Worm (Caenorhabditis elegans): ENCODE data around the gene Y116A8A.150.

Gene Y116A8A.150

ce11 chrIV:16822529-16822928 is 20.2 kb downstream of the Y116A8A.150 start, which contains the start of gene Y116A8A.4:
Gene Y116A8A.4 (plus strand): TSS chrIV:16822829.
- TF ChIP-seq B0310.2 (tag; optimal IDR thresholded peaks at IDR 0.05) (no peak), tbx-11 (GFP tag; IDR thresholded peaks at IDR 0.05) (no peak), hnd-1 (tag; optimal IDR thresholded peaks at IDR 0.05) (no peak), flt-1 (GFP tag; IDR thresholded peaks at IDR 0.05) (no peak), ceh-36 (tag; optimal IDR thresholded peaks at IDR 0.05) (no peak)

ce11 chrIV:16813825-16814224 is 28.9 kb downstream of the Y116A8A.150 start, which contains the start of gene Y116A8A.2:
Gene Y116A8A.2 (minus strand): TSS chrIV:16813925.
- TF ChIP-seq F13C5.2 (tag; optimal IDR thresholded peaks at IDR 0.05) (no peak), flt-1 (GFP tag; IDR thresholded peaks at IDR 0.05) (no peak), scrt-1 (GFP tag; IDR thresholded peaks at IDR 0.05) (no peak), ceh-13 (GFP tag; optimal IDR thresholded peaks at IDR 0.05) (no peak), hmbx-1 (tag; optimal IDR thresholded peaks at IDR 0.05) (no peak), ceh-36 (tag; optimal IDR thresholded peaks at IDR 0.05) (no peak), ets-7 (tag; optimal IDR thresholded peaks at IDR 0.05) (no peak), tbx-11 (GFP tag; IDR thresholded peaks at IDR 0.05) (no peak), aly-1 (tag; optimal IDR thresholded peaks at IDR 0.05) (no peak), hmg-4 (GFP tag; optimal IDR thresholded peaks at IDR 0.05) (no peak), sea-1 (GFP tag; conservative IDR thresholded peaks at IDR 0.05) (no peak), tra-4 (tag; optimal IDR thresholded peaks at IDR 0.05) (no peak), hnd-1 (tag; optimal IDR thresholded peaks at IDR 0.05) (no peak), B0310.2 (tag; optimal IDR thresholded peaks at IDR 0.05) (no peak)

- no peak for TF ChIP-seq ceh-13 (GFP tag; optimal IDR thresholded peaks at IDR 0.05)
- TF ChIP-seq aly-1 (tag; optimal IDR thresholded peaks at IDR 0.05): no peak
- no peak for TF ChIP-seq hmbx-1 (tag; optimal IDR thresholded peaks at IDR 0.05)
- no peak for TF ChIP-seq scrt-1 (GFP tag; IDR thresholded peaks at IDR 0.05)
- TF ChIP-seq tra-4 (tag; optimal IDR thresholded peaks at IDR 0.05): no peak
- TF ChIP-seq F13C5.2 (tag; optimal IDR thresholded peaks at IDR 0.05): no peak
- no peak for TF ChIP-seq sea-1 (GFP tag; conservative IDR thresholded peaks at IDR 0.05)
- no peak for TF ChIP-seq pes-1 (GFP tag; IDR thresholded peaks at IDR 0.05)
- TF ChIP-seq ets-7 (tag; optimal IDR thresholded peaks at IDR 0.05): no peak
- no peak for TF ChIP-seq tbx-11 (GFP tag; IDR thresholded peaks at IDR 0.05)
- no peak for TF ChIP-seq hmg-4 (GFP tag; optimal IDR thresholded peaks at IDR 0.05)
- TF ChIP-seq hnd-1 (tag; optimal IDR thresholded peaks at IDR 0.05): no peak
- no peak for TF ChIP-seq tbx-37 (GFP tag; conservative IDR thresholded peaks at IDR 0.05)
- no peak for TF ChIP-seq flt-1 (GFP tag; IDR thresholded peaks at IDR 0.05)
- no peak for TF ChIP-seq B0310.2 (tag; optimal IDR thresholded peaks at IDR 0.05)
- no peak for TF ChIP-seq ceh-36 (tag; optimal IDR thresholded peaks at IDR 0.05)
- no peak for TF ChIP-seq ama-1 (optimal IDR thresholded peaks at IDR 0.05)
Observed at ce11 chrIV:16812116-16812515, 30.7 kb downstream of the Y116A8A.150 start.

- TF ChIP-seq ceh-36 (tag; optimal IDR thresholded peaks at IDR 0.05): no peak
- no peak for TF ChIP-seq ama-1 (optimal IDR thresholded peaks at IDR 0.05)
- TF ChIP-seq tbx-11 (GFP tag; IDR thresholded peaks at IDR 0.05): no peak
Observed at ce11 chrIV:16806352-16806751, 36.4 kb downstream of the Y116A8A.150 start, which contains the start of gene clec-193. Gene clec-193 (minus strand): TSS chrIV:16806452.
